Worm (Caenorhabditis elegans) whole organism, late embryonic: Measurements from ENCODE around the gene C42D4.18.

ENCODE experiments used
- ama-1 ChIP-seq: fragments of 150-350 bp; optimal IDR thresholded peaks from 2 replicates; lab custom pipeline; 2014
- ceh-6 ChIP-seq: fragments of 200-800 bp; sonication (Bioruptor generic); optimal IDR thresholded peaks from 2 replicates; lab custom pipeline; 2018; ENCODE audit warnings: mild to moderate bottlenecking, missing genetic modification characterization, missing compliant biosample characterization
- odd-2 ChIP-seq: sonication (generic microtip); optimal IDR thresholded peaks from 2 replicates; lab custom pipeline; 2017; ENCODE audit warnings: antibody characterized with exemption, mild to moderate bottlenecking, missing genetic modification characterization, missing compliant biosample characterization
- pag-3 ChIP-seq: sonication (generic microtip); optimal IDR thresholded peaks from 2 replicates; lab custom pipeline; 2016; ENCODE audit warnings: missing compliant biosample characterization, missing genetic modification characterization, borderline replicate concordance
- pax-1 ChIP-seq: fragments of 150-350 bp; optimal IDR thresholded peaks from 2 replicates; lab custom pipeline; 2014; ENCODE audit warnings: missing biosample characterization, missing genetic modification characterization
- pqm-1 ChIP-seq: sonication (generic microtip); optimal IDR thresholded peaks from 2 replicates; lab custom pipeline; 2016; ENCODE audit warnings: missing genetic modification characterization, missing compliant biosample characterization
- unc-3 ChIP-seq, 2 experiments: fragments of 200-800 bp in 1 of 2; sonication (Bioruptor generic) in 1 of 2; sonication (generic microtip) in 1 of 2; conservative IDR thresholded peaks in 1 of 2; optimal IDR thresholded peaks in 1 of 2; 2 replicates each; pipeline versions ENCODE4 v1.3.6 to Lab custom; 2016 to 2022; ENCODE audit warnings: missing compliant biosample characterization in 2 of 2, missing genetic modification characterization in 2 of 2, missing genetic modification reagents in 1 of 2

DNA sequence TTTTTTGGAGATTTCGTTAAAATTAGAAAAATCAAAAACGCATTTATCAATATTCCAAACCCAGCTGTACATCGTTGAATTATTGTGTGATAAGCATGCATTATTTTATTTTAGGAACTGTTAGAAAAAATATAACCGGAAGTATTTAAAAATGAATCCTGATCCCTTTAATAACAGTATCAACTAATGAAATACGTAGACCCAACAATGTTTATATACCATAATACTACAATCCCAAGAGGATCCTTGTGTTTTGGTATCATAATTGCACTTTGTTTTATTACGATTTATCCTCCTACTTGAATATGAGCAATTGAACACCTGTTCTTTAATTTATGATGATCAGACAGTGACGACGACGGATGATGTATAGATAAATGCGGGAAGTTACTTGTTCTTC lies 20.2 kb downstream of the C42D4.18 start, which contains the start of gene str-249:
- TF ChIP-seq pax-1 (tag; lab: Kevin White, UChicago): no peak
- TF ChIP-seq pag-3 (tag; lab: Kevin White, UChicago): no peak
- no peak for TF ChIP-seq odd-2
- TF ChIP-seq pqm-1 (tag; lab: Kevin White, UChicago): no peak
- no peak for TF ChIP-seq ceh-6 (GFP tag; lab: Kevin White, UChicago)
- TF ChIP-seq ama-1 (lab: Kevin White, UChicago): no peak
- no peak for TF ChIP-seq unc-3 (GFP tag; conservative IDR thresholded peaks at IDR 0.05; lab: Robert Waterston, UW)
- TF ChIP-seq unc-3 (tag; optimal IDR thresholded peaks at IDR 0.05; lab: Kevin White, UChicago): no peak
